Fruit fly (Drosophila melanogaster) whole organism, embryonic: ENCODE measurements around the gene Aps.

Experiments used
- Bdp1 ChIP-seq: fragments of 200-800 bp; sonication (Bioruptor generic); optimal IDR thresholded peaks from 3 replicates; lab custom pipeline; 2016; ENCODE audit warnings: missing biosample characterization, missing genetic modification characterization
- CG10543 ChIP-seq: fragments of 200-800 bp; sonication (Bioruptor generic); optimal IDR thresholded peaks from 3 replicates; lab custom pipeline; 2017; ENCODE audit warnings: missing biosample characterization, mild to moderate bottlenecking, missing genetic modification characterization, moderate library complexity
- CG11456 ChIP-seq: fragments of 200-800 bp; sonication (Bioruptor generic); IDR thresholded peaks from 3 replicates; pipeline ENCODE4 v1.3.6; 2022; ENCODE audit warnings: missing biosample characterization, missing genetic modification characterization
- CG11504 ChIP-seq: fragments of 200-800 bp; sonication (Bioruptor generic); optimal IDR thresholded peaks from 3 replicates; lab custom pipeline; 2019; ENCODE audit warnings: missing biosample characterization, mild to moderate bottlenecking, missing genetic modification characterization, moderate library complexity
- CG12391 ChIP-seq: fragments of 200-800 bp; sonication (Bioruptor generic); optimal IDR thresholded peaks from 3 replicates; lab custom pipeline; 2018; ENCODE audit warnings: missing biosample characterization, mild to moderate bottlenecking, missing genetic modification characterization, moderate library complexity
- CG17359 ChIP-seq: fragments of 200-800 bp; sonication (Bioruptor generic); optimal IDR thresholded peaks from 3 replicates; lab custom pipeline; 2018; ENCODE audit warnings: missing biosample characterization, mild to moderate bottlenecking, missing genetic modification characterization, moderate library complexity
- CG17385 ChIP-seq: fragments of 200-800 bp; sonication (Bioruptor generic); optimal IDR thresholded peaks from 3 replicates; lab custom pipeline; 2018; ENCODE audit warnings: missing biosample characterization, mild to moderate bottlenecking, missing genetic modification characterization
- CG30020 ChIP-seq: fragments of 200-800 bp; optimal IDR thresholded peaks from 2 replicates; lab custom pipeline; 2019; ENCODE audit warnings: missing biosample characterization, mild to moderate bottlenecking, missing genetic modification characterization, moderate library complexity
- CG31365 ChIP-seq: fragments of 200-800 bp; sonication (Bioruptor generic); optimal IDR thresholded peaks from 2 replicates; lab custom pipeline; 2018; ENCODE audit warnings: missing biosample characterization, mild to moderate bottlenecking, missing genetic modification characterization
- CG3281 ChIP-seq: fragments of 200-800 bp; sonication (Bioruptor generic); optimal IDR thresholded peaks from 3 replicates; lab custom pipeline; 2017; ENCODE audit warnings: missing biosample characterization, mild to moderate bottlenecking, missing genetic modification characterization
- CG4617 ChIP-seq: fragments of 200-800 bp; sonication (Bioruptor generic); optimal IDR thresholded peaks from 3 replicates; lab custom pipeline; 2016; ENCODE audit warnings: missing biosample characterization, missing genetic modification characterization, borderline replicate concordance
- CG7556 ChIP-seq: fragments of 200-800 bp; sonication (Bioruptor generic); optimal IDR thresholded peaks from 2 replicates; lab custom pipeline; 2017; ENCODE audit warnings: missing biosample characterization, mild to moderate bottlenecking, missing genetic modification characterization
- CG8924 ChIP-seq: fragments of 200-800 bp; optimal IDR thresholded peaks from 3 replicates; lab custom pipeline; 2019; ENCODE audit warnings: missing biosample characterization, mild to moderate bottlenecking, missing genetic modification characterization, moderate library complexity
- CG8944 ChIP-seq: fragments of 200-800 bp; sonication (Bioruptor generic); optimal IDR thresholded peaks from 3 replicates; lab custom pipeline; 2016; ENCODE audit warnings: missing biosample characterization, missing genetic modification characterization
- Dp ChIP-seq: fragments of 200-800 bp; sonication (Bioruptor generic); optimal IDR thresholded peaks from 2 replicates; lab custom pipeline; 2018; ENCODE audit warnings: missing biosample characterization, mild to moderate bottlenecking, missing genetic modification characterization, moderate library complexity
- Ets65A ChIP-seq: fragments of 200-800 bp; sonication (Bioruptor generic); peaks from one replicate; lab custom pipeline; 2016; ENCODE audit warnings: missing biosample characterization, missing genetic modification characterization
- Hmr ChIP-seq: fragments of 200-800 bp; sonication (Bioruptor generic); optimal IDR thresholded peaks from 3 replicates; lab custom pipeline; 2017; ENCODE audit warnings: mild to moderate bottlenecking, missing biosample characterization, missing genetic modification reagents, missing genetic modification characterization
- Med ChIP-seq: fragments of 200-800 bp; sonication (Bioruptor generic); peaks from one replicate; lab custom pipeline; 2016; ENCODE audit warnings: missing biosample characterization, missing genetic modification characterization, mild to moderate bottlenecking, inconsistent platforms, moderate library complexity
- NC2β ChIP-seq: fragments of 200-800 bp; sonication (Bioruptor generic); optimal IDR thresholded peaks from 2 replicates; lab custom pipeline; 2016; ENCODE audit warnings: missing biosample characterization, missing genetic modification characterization
- NFAT ChIP-seq: fragments of 200-800 bp; sonication (Bioruptor generic); IDR thresholded peaks from 2 replicates; pipeline ENCODE4 v1.3.6; 2022; ENCODE audit warnings: missing biosample characterization, missing genetic modification characterization
- Nf-YB ChIP-seq: fragments of 200-800 bp; sonication (Bioruptor generic); optimal IDR thresholded peaks from 3 replicates; lab custom pipeline; 2019; ENCODE audit warnings: missing biosample characterization, mild to moderate bottlenecking, missing genetic modification characterization, moderate library complexity
- Ptx1 ChIP-seq: fragments of 200-800 bp; sonication (Bioruptor generic); IDR thresholded peaks from 2 replicates; pipeline ENCODE4 v1.3.6; 2022; ENCODE audit warnings: missing biosample characterization, missing genetic modification characterization
- Sox100B ChIP-seq: fragments of 200-800 bp; sonication (Bioruptor generic); optimal IDR thresholded peaks from 3 replicates; lab custom pipeline; 2018; ENCODE audit warnings: missing biosample characterization, mild to moderate bottlenecking, missing genetic modification characterization
- Ssrp ChIP-seq: fragments of 200-800 bp; sonication (Bioruptor generic); optimal IDR thresholded peaks from 2 replicates; lab custom pipeline; 2018; ENCODE audit warnings: missing biosample characterization, mild to moderate bottlenecking, missing genetic modification characterization, moderate library complexity
- Usf ChIP-seq: fragments of 200-800 bp; sonication (Bioruptor generic); optimal IDR thresholded peaks from 2 replicates; lab custom pipeline; 2017; ENCODE audit warnings: missing genotype, missing biosample characterization, missing genetic modification characterization
- Xrp1 ChIP-seq: fragments of 200-800 bp; sonication (Bioruptor generic); IDR thresholded peaks from 2 replicates; pipeline ENCODE4 v1.3.6; 2022; ENCODE audit warnings: missing biosample characterization, missing genetic modification characterization
- abd-A ChIP-seq: fragments of 200-800 bp; sonication (Bioruptor generic); optimal IDR thresholded peaks from 3 replicates; lab custom pipeline; 2019; ENCODE audit warnings: missing biosample characterization, mild to moderate bottlenecking, missing genetic modification characterization, moderate library complexity
- ase ChIP-seq: fragments of 200-800 bp; sonication (Bioruptor generic); IDR thresholded peaks from 3 replicates; pipeline ENCODE4 v1.3.6; 2022; ENCODE audit warnings: missing biosample characterization, missing genetic modification characterization
- cwo ChIP-seq: fragments of 200-800 bp; sonication (Bioruptor generic); optimal IDR thresholded peaks from 3 replicates; lab custom pipeline; 2017; ENCODE audit warnings: missing biosample characterization, missing genetic modification characterization, mild to moderate bottlenecking, moderate library complexity, missing genetic modification reagents
- dpn ChIP-seq, 2 experiments: fragments of 200-800 bp; sonication (Bioruptor generic); optimal IDR thresholded peaks; 3 replicates each; lab custom pipeline; 2016; ENCODE audit warnings: missing biosample characterization in 2 of 2, missing genetic modification characterization in 2 of 2
- fd3F ChIP-seq: fragments of 200-800 bp; sonication (Bioruptor generic); optimal IDR thresholded peaks from 2 replicates; lab custom pipeline; 2018; ENCODE audit warnings: missing biosample characterization, mild to moderate bottlenecking, missing genetic modification characterization, moderate library complexity
- gro ChIP-seq: fragments of 200-800 bp; sonication (Bioruptor generic); optimal IDR thresholded peaks from 2 replicates; lab custom pipeline; 2016; ENCODE audit warnings: missing biosample characterization, missing genetic modification characterization
- hkb ChIP-seq, 2 experiments: fragments of 200-800 bp in 1 of 2; fragments of >200 bp in 1 of 2; sonication (Bioruptor generic) in 1 of 2; IDR thresholded peaks in 1 of 2; optimal IDR thresholded peaks in 1 of 2; 2 replicates each; pipeline versions ENCODE4 v1.3.6 to Lab custom; 2017 to 2022; ENCODE audit warnings: missing biosample characterization in 1 of 2, missing genetic modification characterization in 1 of 2
- knrl ChIP-seq: fragments of 200-800 bp; sonication (Bioruptor generic); IDR thresholded peaks from 3 replicates; pipeline ENCODE4 v1.3.6; 2022; ENCODE audit warnings: missing biosample characterization, missing genetic modification characterization; ENCODE audit not compliant: partially characterized antibody
- lab ChIP-seq: fragments of 200-800 bp; sonication (Bioruptor generic); optimal IDR thresholded peaks from 3 replicates; lab custom pipeline; 2017; ENCODE audit warnings: missing biosample characterization, missing genetic modification characterization, mild to moderate bottlenecking, moderate library complexity, missing genetic modification reagents
- oc ChIP-seq: fragments of 200-800 bp; sonication (Bioruptor generic); optimal IDR thresholded peaks from 2 replicates; lab custom pipeline; 2018; ENCODE audit warnings: missing biosample characterization, mild to moderate bottlenecking, missing genetic modification characterization, moderate library complexity
- pfk ChIP-seq: fragments of 200-800 bp; sonication (Bioruptor generic); optimal IDR thresholded peaks from 2 replicates; lab custom pipeline; 2018; ENCODE audit warnings: missing biosample characterization, mild to moderate bottlenecking, missing genetic modification characterization, moderate library complexity
- prd ChIP-seq, 3 experiments: fragments of >200 bp in 2 of 3; fragments of 200-800 bp in 1 of 3; sonication (Bioruptor generic) in 1 of 3; optimal IDR thresholded peaks in 2 of 3; IDR thresholded peaks in 1 of 3; 2 replicates in 2 of 3; 3 replicates in 1 of 3; pipeline versions ENCODE4 v1.3.6 to Lab custom; 2017 to 2022; ENCODE audit warnings: missing biosample characterization in 1 of 3, missing genetic modification characterization in 1 of 3
- rib ChIP-seq: fragments of 200-800 bp; sonication (Bioruptor generic); IDR thresholded peaks from 2 replicates; pipeline ENCODE4 v1.3.6; 2022; ENCODE audit warnings: missing biosample characterization, missing genetic modification characterization
- ro ChIP-seq: fragments of 200-800 bp; sonication (Bioruptor generic); IDR thresholded peaks from 2 replicates; pipeline ENCODE4 v1.3.6; 2022; ENCODE audit warnings: missing biosample characterization, missing genetic modification characterization
- sug ChIP-seq: fragments of 200-800 bp; optimal IDR thresholded peaks from 2 replicates; lab custom pipeline; 2019; ENCODE audit warnings: missing biosample characterization, mild to moderate bottlenecking, missing genetic modification characterization, moderate library complexity
- trh ChIP-seq: fragments of 200-800 bp; sonication (Bioruptor generic); optimal IDR thresholded peaks from 2 replicates; lab custom pipeline; 2016; ENCODE audit warnings: missing biosample characterization, missing genetic modification characterization
- vvl ChIP-seq: fragments of 200-800 bp; sonication (Bioruptor generic); IDR thresholded peaks from 2 replicates; pipeline ENCODE4 v1.3.6; 2022; ENCODE audit warnings: missing biosample characterization, missing genetic modification characterization
- zfh1 ChIP-seq: fragments of 200-800 bp; sonication (Bioruptor generic); IDR thresholded peaks from 3 replicates; pipeline ENCODE4 v1.3.6; 2022; ENCODE audit warnings: missing biosample characterization, missing genetic modification characterization

Aps gene

DNA sequence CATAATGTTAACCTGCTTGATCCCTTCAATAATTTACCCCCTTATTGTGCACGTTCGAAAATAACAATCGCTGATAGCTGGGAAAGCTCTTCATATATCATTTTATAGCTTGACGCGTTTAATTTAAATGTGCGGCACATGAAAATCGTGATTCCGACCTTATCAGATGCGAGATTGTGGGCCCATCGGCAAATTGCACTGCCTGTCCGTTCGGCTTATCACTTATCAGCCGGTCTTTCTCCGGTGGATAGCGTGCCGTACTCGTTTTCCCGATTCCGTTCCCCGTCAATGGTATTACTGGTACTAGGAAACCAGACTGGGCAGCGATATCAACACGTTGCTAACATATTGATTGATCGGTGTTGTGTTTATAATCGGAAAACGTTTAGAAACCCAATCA lies 2.0 kb downstream of the Aps start (continued):
- TF ChIP-seq lab (peak; percentile 86), oc (tag; lab: Kevin White, UChicago) (no peak)

DNA sequence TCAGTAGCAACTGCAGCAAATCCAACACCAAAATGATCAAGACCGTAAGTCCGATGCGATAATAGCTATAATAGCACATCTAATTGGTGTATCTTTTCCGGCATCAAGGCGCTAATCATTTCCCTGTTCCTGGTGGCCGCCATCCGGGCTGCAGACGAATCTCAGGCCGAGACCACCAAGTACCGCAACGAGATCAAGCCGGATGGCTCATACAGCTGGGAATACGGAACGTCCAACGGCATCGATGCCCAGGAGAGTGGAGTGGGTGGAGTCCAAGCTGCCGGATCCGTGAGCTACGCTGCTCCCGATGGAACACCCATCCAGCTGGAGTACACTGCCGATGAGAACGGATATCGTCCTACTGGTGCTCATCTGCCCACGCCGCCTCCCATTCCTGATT lies 4.8 kb downstream of the Aps start, which contains the start of gene Cpr67Fb:
TSS of gene Cpr67Fb (plus strand) at position 15 of the 400 bp plus-strand sequence.
- TF ChIP-seq CG7556 (no peak), Ets65A (GFP tag; lab: Kevin White, UChicago) (peak; percentile 56), Bdp1 (GFP tag; lab: Kevin White, UChicago) (no peak), zfh1 (GFP tag; lab: Robert Waterston, UW) (no peak), Med (GFP tag; lab: Kevin White, UChicago) (peak; percentile 60), ro (GFP tag; lab: Robert Waterston, UW) (no peak)
- TF ChIP-seq, all 482 proteins: peak for 2

DNA sequence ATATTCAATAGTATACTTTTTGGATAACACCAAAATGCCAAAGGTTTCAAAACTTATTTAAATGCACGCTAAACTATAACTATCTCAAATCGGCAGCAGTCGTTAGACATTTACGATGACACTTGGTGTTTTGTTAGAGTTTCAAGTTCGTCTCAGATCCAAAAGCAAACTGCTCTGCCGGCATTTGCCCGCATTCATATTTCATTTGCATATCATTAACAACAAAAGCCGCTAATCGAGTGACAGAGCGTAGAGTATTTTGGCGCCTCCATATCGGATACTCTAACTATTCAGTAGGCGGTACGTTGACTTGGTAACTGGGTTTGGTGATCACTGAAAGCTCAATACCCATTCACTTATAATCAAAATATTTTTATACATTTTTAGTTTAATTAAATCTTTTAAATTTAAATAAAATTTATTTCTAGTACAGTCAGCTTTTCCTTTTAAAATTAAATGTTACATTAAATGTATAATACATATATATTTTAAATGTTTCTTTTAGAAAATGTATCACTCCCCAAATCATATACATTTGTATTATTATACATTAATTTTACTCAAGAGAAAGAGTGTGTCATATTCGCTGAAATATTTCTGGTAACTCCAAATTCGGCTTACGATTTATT lies 5.7 kb downstream of the Aps start:
- TF ChIP-seq Ets65A (GFP tag; lab: Kevin White, UChicago): peak; percentile 34
- TF ChIP-seq CG11456 (GFP tag; lab: Robert Waterston, UW): no peak
- peak; percentile 4 for TF ChIP-seq CG30020
- no peak for TF ChIP-seq CG4617 (GFP tag; lab: Kevin White, UChicago)
- TF ChIP-seq vvl: peak; percentile 80
- TF ChIP-seq hkb (optimal IDR thresholded peaks at IDR 0.05; lab: Kevin White, UChicago): no peak
- 0 out of 2 replicates have a peak, but pooled peaks have one; percentile 21 for TF ChIP-seq hkb (GFP tag; IDR thresholded peaks at IDR 0.05; lab: Robert Waterston, UW)
- TF ChIP-seq prd (optimal IDR thresholded peaks at IDR 0.05; lab: Kevin White, UChicago): no peak
- 0 out of 3 replicates have a peak, but pooled peaks have one; percentile 35 for TF ChIP-seq prd (GFP tag; IDR thresholded peaks at IDR 0.05; lab: Robert Waterston, UW)
- TF ChIP-seq gro (GFP tag; lab: Kevin White, UChicago): no peak
- TF ChIP-seq CG8944 (GFP tag; lab: Kevin White, UChicago): no peak
- no peak for TF ChIP-seq trh
- TF ChIP-seq NFAT (GFP tag; lab: Robert Waterston, UW): no peak
- peak; percentile 45 for TF ChIP-seq sug (tag; lab: Kevin White, UChicago)
- TF ChIP-seq NC2β (GFP tag; lab: Kevin White, UChicago): no peak
- peak; percentile 49 for TF ChIP-seq Hmr (GFP tag; lab: Kevin White, UChicago)
- peak; percentile 45; the same call in 1 of the 2 replicates for TF ChIP-seq Ptx1 (GFP tag; lab: Robert Waterston, UW)
- TF ChIP-seq cwo (GFP tag; lab: Kevin White, UChicago): peak; percentile 15
- peak; percentile 69 for TF ChIP-seq CG12391 (tag; lab: Kevin White, UChicago)
- peak; percentile 48 for TF ChIP-seq CG3281
- peak; percentile 81 for TF ChIP-seq CG11504 (tag; lab: Kevin White, UChicago)
- no peak for TF ChIP-seq knrl (GFP tag; lab: Robert Waterston, UW)
- TF ChIP-seq CG17385: peak; percentile 45
- no peak for TF ChIP-seq Usf (GFP tag; lab: Kevin White, UChicago)
- TF ChIP-seq Sox100B (GFP tag; lab: Kevin White, UChicago): peak; percentile 79
- peak; percentile 25 for TF ChIP-seq CG17359 (tag; lab: Kevin White, UChicago)
- TF ChIP-seq Xrp1 (GFP tag; lab: Robert Waterston, UW): peak; percentile 44; the same call in 1 of the 2 replicates
- peak in 1 of 2 experiments; percentile 40 for TF ChIP-seq dpn (GFP tag; optimal IDR thresholded peaks at IDR 0.05; lab: Kevin White, UChicago)
- peak; percentile 90 for TF ChIP-seq abd-A
- TF ChIP-seq rib (GFP tag; lab: Robert Waterston, UW): no peak
- no peak for TF ChIP-seq CG31365 (tag; lab: Kevin White, UChicago)
- peak; percentile 81 for TF ChIP-seq CG8924 (tag; lab: Kevin White, UChicago)
- peak; percentile 52 for TF ChIP-seq Ssrp (tag; lab: Kevin White, UChicago)
- TF ChIP-seq fd3F (GFP tag; lab: Kevin White, UChicago): peak; percentile 41
- TF ChIP-seq ase (GFP tag; lab: Robert Waterston, UW): no peak
- peak; percentile 49 for TF ChIP-seq Nf-YB (GFP tag; lab: Kevin White, UChicago)
- no peak for TF ChIP-seq pfk (GFP tag; lab: Kevin White, UChicago)
- peak; percentile 14 for TF ChIP-seq CG10543
- TF ChIP-seq Dp: peak; percentile 19
